Worm (Caenorhabditis elegans): ENCODE data around the gene Y39F10A.1.

Y39F10A.1 gene

ce11 chrII:783532-783931 lies 8.4 kb downstream of the Y39F10A.1 start, which contains the start of gene Y39F10A.6:
TSS of gene Y39F10A.6 (minus strand) at chrII:783632.
- TF ChIP-seq unc-39 (tag; optimal IDR thresholded peaks at IDR 0.05): no peak
- TF ChIP-seq blmp-1 (tag; optimal IDR thresholded peaks at IDR 0.05): no peak
- TF ChIP-seq nhr-28 (tag; optimal IDR thresholded peaks at IDR 0.05): no peak
- TF ChIP-seq sem-2 (GFP tag; optimal IDR thresholded peaks at IDR 0.05): no peak
- no peak for TF ChIP-seq zip-8 (tag; optimal IDR thresholded peaks at IDR 0.05)
- TF ChIP-seq ham-2 (GFP tag; optimal IDR thresholded peaks at IDR 0.05): no peak
- TF ChIP-seq ceh-39 (tag; optimal IDR thresholded peaks at IDR 0.05): no peak
- TF ChIP-seq unc-62 (GFP tag; optimal IDR thresholded peaks at IDR 0.05): no peak
- TF ChIP-seq drap-1 (GFP tag; optimal IDR thresholded peaks at IDR 0.05): no peak
- no peak for TF ChIP-seq pha-4 (tag; optimal IDR thresholded peaks at IDR 0.05)
- no peak for TF ChIP-seq flh-1 (GFP tag; optimal IDR thresholded peaks at IDR 0.05)
- TF ChIP-seq snpc-4 (tag; optimal IDR thresholded peaks at IDR 0.05): no peak
- TF ChIP-seq nhr-76 (tag; optimal IDR thresholded peaks at IDR 0.05): no peak
- TF ChIP-seq lin-13 (tag; optimal IDR thresholded peaks at IDR 0.05): no peak
- TF ChIP-seq cnd-1 (tag; optimal IDR thresholded peaks at IDR 0.05): no peak
- no peak for TF ChIP-seq tbx-8 (GFP tag; optimal IDR thresholded peaks at IDR 0.05)

ce11 chrII:786938-787337 lies 11.8 kb downstream of the Y39F10A.1 start, which contains the start of gene F46F5.16:
TSS of gene F46F5.16 (plus strand) at chrII:787238.
- TF ChIP-seq mls-2 (tag; optimal IDR thresholded peaks at IDR 0.05) (no peak), hlh-1 (tag; optimal IDR thresholded peaks at IDR 0.05) (no peak), unc-39 (tag; optimal IDR thresholded peaks at IDR 0.05) (no peak), ham-2 (GFP tag; optimal IDR thresholded peaks at IDR 0.05) (no peak), drap-1 (GFP tag; optimal IDR thresholded peaks at IDR 0.05) (no peak), unc-62 (GFP tag; optimal IDR thresholded peaks at IDR 0.05) (no peak), zip-8 (tag; optimal IDR thresholded peaks at IDR 0.05) (no peak), bed-3 (GFP tag; optimal IDR thresholded peaks at IDR 0.05) (no peak), snpc-4 (tag; optimal IDR thresholded peaks at IDR 0.05) (no peak), sem-2 (GFP tag; optimal IDR thresholded peaks at IDR 0.05) (no peak), ceh-83 (GFP tag; optimal IDR thresholded peaks at IDR 0.05) (no peak), M03D4.4 (tag; optimal IDR thresholded peaks at IDR 0.05) (no peak), lsy-2 (tag; optimal IDR thresholded peaks at IDR 0.05) (no peak), nhr-237 (tag; optimal IDR thresholded peaks at IDR 0.05) (no peak), nhr-76 (tag; optimal IDR thresholded peaks at IDR 0.05) (no peak), nhr-2 (tag; optimal IDR thresholded peaks at IDR 0.05) (no peak), cnd-1 (tag; optimal IDR thresholded peaks at IDR 0.05) (no peak), sptf-1 (tag; optimal IDR thresholded peaks at IDR 0.05) (no peak), nhr-12 (tag; optimal IDR thresholded peaks at IDR 0.05) (no peak)

- TF ChIP-seq nhr-237 (tag; optimal IDR thresholded peaks at IDR 0.05): no peak
- TF ChIP-seq ham-2 (GFP tag; optimal IDR thresholded peaks at IDR 0.05): no peak
- TF ChIP-seq unc-39 (tag; optimal IDR thresholded peaks at IDR 0.05): no peak
- TF ChIP-seq hlh-1 (tag; optimal IDR thresholded peaks at IDR 0.05): no peak
- no peak for TF ChIP-seq bed-3 (GFP tag; optimal IDR thresholded peaks at IDR 0.05)
- TF ChIP-seq ceh-83 (GFP tag; optimal IDR thresholded peaks at IDR 0.05): no peak
- TF ChIP-seq elt-3 (tag; optimal IDR thresholded peaks at IDR 0.05): no peak
- no peak for TF ChIP-seq sptf-1 (tag; optimal IDR thresholded peaks at IDR 0.05)
- no peak for TF ChIP-seq snpc-4 (tag; optimal IDR thresholded peaks at IDR 0.05)
- TF ChIP-seq pha-4 (tag; optimal IDR thresholded peaks at IDR 0.05): no peak
- no peak for TF ChIP-seq cnd-1 (tag; optimal IDR thresholded peaks at IDR 0.05)
- no peak for TF ChIP-seq nhr-12 (tag; optimal IDR thresholded peaks at IDR 0.05)
- TF ChIP-seq mep-1 (tag; optimal IDR thresholded peaks at IDR 0.05): no peak
- TF ChIP-seq nhr-2 (tag; optimal IDR thresholded peaks at IDR 0.05): no peak
- TF ChIP-seq drap-1 (GFP tag; optimal IDR thresholded peaks at IDR 0.05): no peak
- no peak for TF ChIP-seq M03D4.4 (tag; optimal IDR thresholded peaks at IDR 0.05)
These were observed 13.0 kb downstream of the Y39F10A.1 start, which contains the start of gene F46F5.15 for ce11 chrII:788139-788538. TSS of gene F46F5.15 (plus strand) at chrII:788439.

ce11 chrII:791828-792227 lies 16.7 kb downstream of the Y39F10A.1 start, which contains the start of gene F46F5.1:
TSS of gene F46F5.1 (minus strand) at chrII:791928.
- no peak for TF ChIP-seq blmp-1 (tag; optimal IDR thresholded peaks at IDR 0.05)
- TF ChIP-seq snpc-4 (tag; optimal IDR thresholded peaks at IDR 0.05): no peak
- no peak for TF ChIP-seq unc-39 (tag; optimal IDR thresholded peaks at IDR 0.05)
- TF ChIP-seq bed-3 (GFP tag; optimal IDR thresholded peaks at IDR 0.05): no peak

ce11 chrII:796916-797315 lies 21.8 kb downstream of the Y39F10A.1 start:
- no peak for TF ChIP-seq tbx-8 (GFP tag; optimal IDR thresholded peaks at IDR 0.05)
- no peak for TF ChIP-seq mls-2 (tag; optimal IDR thresholded peaks at IDR 0.05)
- no peak for TF ChIP-seq elt-3 (tag; optimal IDR thresholded peaks at IDR 0.05)
- TF ChIP-seq snpc-4 (tag; optimal IDR thresholded peaks at IDR 0.05): no peak
- TF ChIP-seq unc-120 (tag; optimal IDR thresholded peaks at IDR 0.05; ENCODE audit: poor library complexity, severe bottlenecking): no peak
- no peak for TF ChIP-seq sptf-1 (tag; optimal IDR thresholded peaks at IDR 0.05)
- TF ChIP-seq zip-8 (tag; optimal IDR thresholded peaks at IDR 0.05): no peak
- no peak for TF ChIP-seq lsy-2 (tag; optimal IDR thresholded peaks at IDR 0.05)
- TF ChIP-seq hlh-1 (tag; optimal IDR thresholded peaks at IDR 0.05): no peak

Data from whole organism, mixed stage, embryonic.